Worm (Caenorhabditis elegans): ENCODE results near the gene angl-1.
A peak's percentile ranks its signal among the peaks of the same experiment; 100 is the strongest.

The angl-1 gene

ce11 chrV:2638545-2638944 is 14.3 kb upstream of the angl-1 start, which contains the start of gene W02H5.19 (continued):
- peak; percentile 73 for TF ChIP-seq dmd-6 (GFP tag; IDR thresholded peaks at IDR 0.05)
- peak; percentile 67 for TF ChIP-seq F10B5.3 (tag; optimal IDR thresholded peaks at IDR 0.05)
- TF ChIP-seq lin-39 (tag; optimal IDR thresholded peaks at IDR 0.05), result no peak
- TF ChIP-seq mep-1 (tag; optimal IDR thresholded peaks at IDR 0.05), result peak; percentile 67
- TF ChIP-seq ZK546.5 (tag; optimal IDR thresholded peaks at IDR 0.05), result no peak
- peak; percentile 52 for TF ChIP-seq F49E8.2 (tag; optimal IDR thresholded peaks at IDR 0.05; ENCODE audit: borderline replicate concordance)
- TF ChIP-seq ceh-44 (GFP tag; IDR thresholded peaks at IDR 0.05), result 0 out of 2 replicates have a peak, but pooled peaks have one; percentile 22
- TF ChIP-seq dmd-9 (GFP tag; IDR thresholded peaks at IDR 0.05), result peak; percentile 90
- no peak for TF ChIP-seq T20F7.1 (GFP tag; optimal IDR thresholded peaks at IDR 0.05)
- peak; percentile 46 for TF ChIP-seq hlh-30 (tag; optimal IDR thresholded peaks at IDR 0.05; ENCODE audit: insufficient read depth)

DNA sequence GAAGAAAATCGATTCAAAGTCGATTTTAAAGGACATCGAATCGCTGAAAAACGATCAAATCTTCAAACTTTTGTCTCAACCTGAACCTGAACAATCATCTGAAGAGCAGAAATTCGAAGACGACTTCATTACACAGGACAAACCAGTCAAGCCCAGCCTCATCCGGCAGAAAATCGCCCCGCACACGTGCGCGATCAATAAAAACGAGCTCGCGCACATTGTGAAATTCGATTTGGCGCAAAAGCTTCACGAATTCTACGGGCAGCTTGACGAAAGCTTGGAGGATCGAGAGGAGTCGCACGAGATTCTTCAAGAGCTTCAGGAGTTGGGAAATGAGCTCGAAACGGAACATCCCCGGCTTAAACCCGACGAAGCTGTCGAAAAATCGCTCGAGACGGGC is 13.8 kb upstream of the angl-1 start, which contains the start of gene W02H5.2:
W02H5.2 (plus strand) TSS at position 301 of the 400 bp plus-strand sequence.
- no peak for TF ChIP-seq aha-1 (tag)
- TF ChIP-seq unc-62 (GFP tag; optimal IDR thresholded peaks at IDR 0.05 in 1 of 2), result peak in 1 of 2 experiments; percentile 10
- no peak for TF ChIP-seq unc-62 (tag; optimal IDR thresholded peaks at IDR 0.05)

- TF ChIP-seq ZK337.2 (GFP tag; IDR thresholded peaks at IDR 0.05) (no peak), dmd-9 (GFP tag; IDR thresholded peaks at IDR 0.05) (no peak), arid-1 (GFP tag; conservative IDR thresholded peaks at IDR 0.05) (no peak), nhr-76 (tag; optimal IDR thresholded peaks at IDR 0.05) (no peak), set-16 (GFP tag; IDR thresholded peaks at IDR 0.05) (peak; percentile 69), madf-9 (GFP tag; conservative IDR thresholded peaks at IDR 0.05) (no peak), nhr-11 (tag; optimal IDR thresholded peaks at IDR 0.05) (no peak), unc-39 (tag; optimal IDR thresholded peaks at IDR 0.05) (no peak), hif-1 (tag; optimal IDR thresholded peaks at IDR 0.05) (no peak), ces-1 (GFP tag; optimal IDR thresholded peaks at IDR 0.05) (no peak), lin-13 (GFP tag; optimal IDR thresholded peaks at IDR 0.05) (no peak), lin-38 (GFP tag; IDR thresholded peaks at IDR 0.05) (peak; percentile 24; the same call in 1 of the 2 replicates)
Observed at ce11 chrV:2639506-2639905, 13.4 kb upstream of the angl-1 start.

- 0 out of 2 replicates have a peak, but pooled peaks have one; percentile 31 for TF ChIP-seq egl-43 (GFP tag; IDR thresholded peaks at IDR 0.05)
- no peak for TF ChIP-seq nhr-6 (tag; optimal IDR thresholded peaks at IDR 0.05)
- TF ChIP-seq set-16 (GFP tag; IDR thresholded peaks at IDR 0.05), result peak; percentile 87
Observed at ce11 chrV:2646067-2646466, 6.8 kb upstream of the angl-1 start.

- TF ChIP-seq ceh-32 (tag; optimal IDR thresholded peaks at IDR 0.05; ENCODE audit: poor library complexity) (no peak), zip-2 (tag; optimal IDR thresholded peaks at IDR 0.05) (no peak), lin-38 (GFP tag; IDR thresholded peaks at IDR 0.05) (peak; percentile 28; the same call in 1 of the 2 replicates), aha-1 (tag) (peak; percentile 93), rbr-2 (tag; optimal IDR thresholded peaks at IDR 0.05) (no peak), fos-1 (tag; optimal IDR thresholded peaks at IDR 0.05) (no peak)
Observed at ce11 chrV:2647222-2647796, 5.6 kb upstream of the angl-1 start.

DNA sequence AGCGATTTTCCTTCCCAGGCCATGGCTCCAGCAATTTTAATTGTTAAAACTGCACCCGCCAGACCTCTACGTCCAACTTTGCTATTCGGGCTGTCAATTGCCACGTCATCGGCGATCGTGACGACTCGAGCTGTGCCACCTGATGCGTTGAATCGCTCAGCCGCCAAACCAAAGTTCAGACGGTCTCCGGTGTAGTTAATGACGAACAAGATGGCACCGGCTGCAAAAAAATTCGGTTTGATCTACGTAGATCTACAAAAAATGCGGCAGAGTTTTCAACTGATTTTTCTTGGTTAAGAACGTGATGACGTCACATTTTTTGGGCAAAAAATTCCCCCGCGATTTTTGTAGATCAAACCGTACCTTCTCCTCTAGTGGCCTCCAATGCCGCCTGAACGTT is 1.9 kb upstream of the angl-1 start:
- TF ChIP-seq hlh-11 (tag; optimal IDR thresholded peaks at IDR 0.05) (no peak), aha-1 (tag) (peak; percentile 98), F26F4.8 (GFP tag; conservative IDR thresholded peaks at IDR 0.05) (no peak)

Measured in whole organism, L4 larva.